Worm (Caenorhabditis elegans): ENCODE data around the gene K11E4.6.

DNA sequence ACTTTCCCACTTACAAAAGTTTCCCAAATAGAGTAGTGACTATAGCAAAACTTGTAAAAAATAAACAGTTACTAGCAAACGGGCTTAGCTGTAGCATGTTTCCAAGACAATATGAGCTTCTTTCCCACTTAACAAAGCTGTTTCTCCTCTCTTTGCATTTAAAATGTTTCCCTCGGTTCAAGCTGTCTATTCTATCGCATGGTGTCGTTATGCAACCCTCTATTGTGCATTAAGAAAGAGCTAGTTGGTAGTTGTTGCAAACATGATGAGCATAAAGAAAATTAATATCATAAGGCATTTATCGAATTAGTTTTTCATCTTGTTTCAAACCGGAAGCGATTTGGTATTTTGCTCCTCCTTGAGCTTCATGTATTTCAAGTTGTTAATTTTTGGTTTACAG lies 1.6 kb upstream of the K11E4.6 start, which contains the start of gene poml-1:
- TF ChIP-seq nhr-237 (tag; optimal IDR thresholded peaks at IDR 0.05), result no peak
- no peak for TF ChIP-seq mep-1 (tag; optimal IDR thresholded peaks at IDR 0.05)
- no peak for TF ChIP-seq lin-13 (tag; optimal IDR thresholded peaks at IDR 0.05)
- no peak for TF ChIP-seq ztf-11 (tag; optimal IDR thresholded peaks at IDR 0.05)
- no peak for TF ChIP-seq pha-4 (tag; optimal IDR thresholded peaks at IDR 0.05)
- no peak for TF ChIP-seq blmp-1 (tag; optimal IDR thresholded peaks at IDR 0.05)
- TF ChIP-seq unc-62 (GFP tag; optimal IDR thresholded peaks at IDR 0.05), result no peak
- no peak for TF ChIP-seq ham-2 (GFP tag; optimal IDR thresholded peaks at IDR 0.05)
- TF ChIP-seq zip-8 (tag; optimal IDR thresholded peaks at IDR 0.05), result no peak
- TF ChIP-seq ces-1 (GFP tag; optimal IDR thresholded peaks at IDR 0.05), result no peak
- no peak for TF ChIP-seq lsy-2 (tag; optimal IDR thresholded peaks at IDR 0.05)
- TF ChIP-seq snpc-4 (tag; optimal IDR thresholded peaks at IDR 0.05), result no peak
- TF ChIP-seq tbx-8 (GFP tag; optimal IDR thresholded peaks at IDR 0.05), result no peak
- TF ChIP-seq nhr-76 (tag; optimal IDR thresholded peaks at IDR 0.05), result no peak
